Worm (Caenorhabditis elegans) whole organism, L3 larva: Measurements from ENCODE around the gene W08F4.1.

Experiments
- ZK546.5 ChIP-seq: sonication (generic microtip); optimal IDR thresholded peaks from 2 replicates; lab custom pipeline; 2017; ENCODE audit warnings: missing biosample characterization, missing genetic modification characterization
- aly-2 ChIP-seq: fragments of 150-350 bp; optimal IDR thresholded peaks from 2 replicates; lab custom pipeline; 2014; ENCODE audit warnings: missing biosample characterization, missing genetic modification characterization
- ama-1 ChIP-seq: fragments of 150-350 bp; optimal IDR thresholded peaks from 2 replicates; lab custom pipeline; 2018
- egl-5 ChIP-seq: fragments of 150-350 bp; optimal IDR thresholded peaks from 2 replicates; lab custom pipeline; 2017; ENCODE audit warnings: missing biosample characterization, missing genetic modification reagents, missing genetic modification characterization, inconsistent platforms
- elt-3 ChIP-seq, 3 experiments: fragments of 150-350 bp in 1 of 3; sonication (generic microtip) in 2 of 3; optimal IDR thresholded peaks; 2 replicates in 2 of 3; 4 replicates in 1 of 3; lab custom pipeline; 2014 to 2017; ENCODE audit warnings: missing biosample characterization in 3 of 3, missing genetic modification characterization in 3 of 3
- fkh-10 ChIP-seq: sonication (generic microtip); optimal IDR thresholded peaks from 2 replicates; lab custom pipeline; 2017; ENCODE audit warnings: missing biosample characterization, missing genetic modification reagents, missing genetic modification characterization
- fkh-2 ChIP-seq: fragments of 150-350 bp; optimal IDR thresholded peaks from 2 replicates; lab custom pipeline; 2014; ENCODE audit warnings: missing biosample characterization, missing genetic modification reagents, missing genetic modification characterization
- hmg-11 ChIP-seq: sonication (generic microtip); optimal IDR thresholded peaks from 2 replicates; lab custom pipeline; 2016; ENCODE audit warnings: missing genetic modification characterization, missing compliant biosample characterization
- nfya-1 ChIP-seq: sonication (generic microtip); optimal IDR thresholded peaks from 2 replicates; lab custom pipeline; 2017; ENCODE audit warnings: missing genetic modification characterization, mild to moderate bottlenecking, missing compliant biosample characterization, antibody characterized with exemption, moderate library complexity; ENCODE audit not compliant: insufficient read depth
- nhr-11 ChIP-seq: fragments of 150-350 bp; optimal IDR thresholded peaks from 2 replicates; lab custom pipeline; 2014; ENCODE audit warnings: missing biosample characterization, missing genetic modification characterization
- pqm-1 ChIP-seq: fragments of 150-350 bp; optimal IDR thresholded peaks from 2 replicates; lab custom pipeline; 2017; ENCODE audit warnings: missing biosample characterization, missing genetic modification characterization, inconsistent platforms
- sea-2 ChIP-seq: fragments of 150-350 bp; sonication (generic microtip); optimal IDR thresholded peaks from 4 replicates; lab custom pipeline; 2014; ENCODE audit warnings: missing biosample characterization, missing genetic modification reagents, missing genetic modification characterization
- ztf-4 ChIP-seq: fragments of 150-350 bp; optimal IDR thresholded peaks from 2 replicates; lab custom pipeline; 2014; ENCODE audit warnings: missing biosample characterization, missing genetic modification characterization

DNA sequence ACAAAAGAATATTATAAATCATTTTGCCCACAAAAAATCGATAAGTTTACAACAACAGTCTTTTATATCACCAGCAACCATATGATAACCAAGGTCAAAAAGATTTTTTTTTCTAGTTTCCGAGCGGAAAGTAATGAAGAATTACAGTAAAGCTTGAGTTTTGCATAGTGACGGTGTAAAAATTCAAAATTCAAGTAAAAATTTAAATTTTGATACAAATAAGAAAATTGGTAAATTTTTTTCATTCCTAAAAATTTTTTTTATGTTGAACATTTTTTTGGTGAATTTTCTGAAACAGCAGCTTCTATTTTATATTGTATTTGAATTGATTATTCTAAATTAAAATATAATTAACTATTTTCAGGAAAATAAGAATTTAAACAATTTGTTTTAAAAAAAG lies 24.5 kb upstream of the W08F4.1 start, which contains the start of gene W08F4.5:
- TF ChIP-seq ama-1 (no peak), egl-5 (no peak), nfya-1 (tag; lab: Kevin White, UChicago) (no peak), hmg-11 (tag; lab: Kevin White, UChicago) (no peak), sea-2 (no peak), ztf-4 (no peak), nhr-11 (tag; lab: Kevin White, UChicago) (no peak), aly-2 (tag; lab: Kevin White, UChicago) (no peak), fkh-2 (tag; lab: Kevin White, UChicago) (no peak), elt-3 (tag; optimal IDR thresholded peaks at IDR 0.05; lab: Kevin White, UChicago) (no peak), pqm-1 (tag; lab: Kevin White, UChicago) (no peak), fkh-10 (GFP tag; lab: Kevin White, UChicago) (no peak), ZK546.5 (tag; lab: Kevin White, UChicago) (no peak)
